Fruit fly (Drosophila melanogaster) whole organism, pupa: ENCODE measurements around the gene CG5103.

Experiments used
- CG14655 ChIP-seq: fragments of 200-800 bp; sonication (Bioruptor generic); optimal IDR thresholded peaks from 3 replicates; lab custom pipeline; 2017; ENCODE audit warnings: mild to moderate bottlenecking, missing biosample characterization, missing genetic modification reagents, missing genetic modification characterization
- CG32121 ChIP-seq: fragments of 200-800 bp; sonication (Bioruptor generic); IDR thresholded peaks from 2 replicates; pipeline ENCODE4 v1.3.6; 2022; ENCODE audit warnings: missing biosample characterization, missing genetic modification characterization
- CG8301 ChIP-seq: fragments of 200-800 bp; sonication (Bioruptor generic); optimal IDR thresholded peaks from 2 replicates; lab custom pipeline; 2018; ENCODE audit warnings: missing biosample characterization, mild to moderate bottlenecking, missing genetic modification characterization
- gl ChIP-seq: fragments of 200-800 bp; sonication (Bioruptor generic); optimal IDR thresholded peaks from 2 replicates; lab custom pipeline; 2018; ENCODE audit warnings: missing biosample characterization, mild to moderate bottlenecking, missing genetic modification characterization

DNA sequence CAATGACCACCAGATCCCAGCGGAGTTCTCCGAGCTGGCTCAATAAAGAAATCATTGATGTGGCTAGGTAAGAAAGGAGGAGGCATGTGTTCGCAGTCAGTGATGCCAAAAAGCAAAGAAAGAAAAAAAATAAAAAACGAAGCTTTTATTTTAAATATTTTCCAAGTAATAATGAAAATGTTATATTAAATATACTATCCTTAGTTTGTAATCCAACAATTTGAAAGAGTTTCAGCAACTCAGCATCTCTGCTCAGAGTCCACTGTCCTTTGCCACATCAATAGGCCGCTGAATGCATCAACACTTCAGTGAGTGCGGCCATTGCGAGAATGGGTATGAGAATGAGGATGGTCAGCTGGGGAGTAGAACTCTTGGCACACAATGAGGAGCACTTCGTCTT lies 19.9 kb downstream of the CG5103 start:
- TF ChIP-seq CG8301 (tag; lab: Kevin White, UChicago) (peak; percentile 19), gl (peak; percentile 25), CG32121 (GFP tag; lab: Robert Waterston, UW) (no peak), CG14655 (peak; percentile 57)
